Fruit fly (Drosophila melanogaster): ENCODE measurements around the gene CG34025.

- no peak for TF ChIP-seq Dfd (GFP tag; optimal IDR thresholded peaks at IDR 0.05)
- TF ChIP-seq Dif (GFP tag; optimal IDR thresholded peaks at IDR 0.05; ENCODE audit: partially characterized antibody) = no peak
- TF ChIP-seq pan (optimal IDR thresholded peaks at IDR 0.05) = no peak
- TF ChIP-seq h (GFP tag; optimal IDR thresholded peaks at IDR 0.05) = no peak
- TF ChIP-seq Hr78 (GFP tag; optimal IDR thresholded peaks at IDR 0.05) = no peak
- TF ChIP-seq tai (GFP tag; optimal IDR thresholded peaks at IDR 0.05) = no peak
- no peak for TF ChIP-seq br (GFP tag; optimal IDR thresholded peaks at IDR 0.05)
These were observed 26.9 kb upstream of the CG34025 start for dm6 chr3L:2987749-2988148.
